Fruit fly (Drosophila melanogaster): Measurements from ENCODE around the gene CG15533.

The CG15533 gene

dm6 chr3R:30459066-30459935 is 30.7 kb downstream of the CG15533 start, which contains the start of the genes CG2224 and CDase:
Gene CG2224, minus strand, starts transcription at chr3R:30459300.
Gene CDase, plus strand, starts transcription at chr3R:30459521.
- TF ChIP-seq CG17801 (GFP tag; optimal IDR thresholded peaks at IDR 0.05; ENCODE audit: partially characterized antibody) = peak; percentile 30

DNA sequence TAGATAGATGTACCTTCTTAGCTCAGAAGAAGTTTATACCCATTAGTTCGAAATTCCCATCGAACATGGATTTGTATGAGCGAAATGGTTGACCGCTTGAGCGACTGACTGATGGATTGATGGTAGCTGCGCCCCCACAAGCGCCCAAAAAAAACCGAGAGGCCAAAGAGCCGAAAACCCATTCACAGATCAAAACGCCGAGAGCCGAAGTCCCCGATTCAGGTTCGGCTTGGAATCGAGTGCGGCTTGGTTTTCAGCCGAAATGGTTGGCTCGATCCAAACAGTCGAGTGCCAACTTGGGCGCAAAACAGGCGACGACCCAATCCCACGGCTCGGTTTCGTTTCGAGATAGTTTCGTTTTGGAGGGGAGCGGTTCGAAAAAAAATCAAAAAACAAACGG is 31.6 kb downstream of the CG15533 start:
- no peak for TF ChIP-seq CG17801 (GFP tag; optimal IDR thresholded peaks at IDR 0.05; ENCODE audit: partially characterized antibody)

- no peak for TF ChIP-seq CG17801 (GFP tag; optimal IDR thresholded peaks at IDR 0.05; ENCODE audit: partially characterized antibody)
These were observed 33.1 kb downstream of the CG15533 start for dm6 chr3R:30461608-30462243.

DNA sequence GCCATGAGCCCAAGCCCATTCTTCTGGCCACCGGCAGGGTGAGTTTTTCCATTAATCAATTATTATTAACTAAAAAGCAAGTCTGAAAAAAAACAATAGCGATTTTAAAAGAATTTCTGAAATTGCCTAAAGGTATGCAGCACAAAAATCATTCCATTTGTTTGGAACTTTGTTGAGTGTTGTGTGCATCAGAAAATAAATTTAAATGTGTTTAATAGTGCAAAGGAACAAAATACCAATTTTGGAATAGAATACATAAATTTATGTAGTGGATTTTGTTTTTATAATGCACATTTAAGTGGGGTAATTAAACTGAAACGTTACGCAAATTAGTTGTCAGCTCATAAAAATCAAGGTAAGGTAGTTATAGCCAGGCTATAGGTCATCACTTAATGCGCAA is 35.6 kb downstream of the CG15533 start:
- no peak for TF ChIP-seq CG17801 (GFP tag; optimal IDR thresholded peaks at IDR 0.05; ENCODE audit: partially characterized antibody)

DNA sequence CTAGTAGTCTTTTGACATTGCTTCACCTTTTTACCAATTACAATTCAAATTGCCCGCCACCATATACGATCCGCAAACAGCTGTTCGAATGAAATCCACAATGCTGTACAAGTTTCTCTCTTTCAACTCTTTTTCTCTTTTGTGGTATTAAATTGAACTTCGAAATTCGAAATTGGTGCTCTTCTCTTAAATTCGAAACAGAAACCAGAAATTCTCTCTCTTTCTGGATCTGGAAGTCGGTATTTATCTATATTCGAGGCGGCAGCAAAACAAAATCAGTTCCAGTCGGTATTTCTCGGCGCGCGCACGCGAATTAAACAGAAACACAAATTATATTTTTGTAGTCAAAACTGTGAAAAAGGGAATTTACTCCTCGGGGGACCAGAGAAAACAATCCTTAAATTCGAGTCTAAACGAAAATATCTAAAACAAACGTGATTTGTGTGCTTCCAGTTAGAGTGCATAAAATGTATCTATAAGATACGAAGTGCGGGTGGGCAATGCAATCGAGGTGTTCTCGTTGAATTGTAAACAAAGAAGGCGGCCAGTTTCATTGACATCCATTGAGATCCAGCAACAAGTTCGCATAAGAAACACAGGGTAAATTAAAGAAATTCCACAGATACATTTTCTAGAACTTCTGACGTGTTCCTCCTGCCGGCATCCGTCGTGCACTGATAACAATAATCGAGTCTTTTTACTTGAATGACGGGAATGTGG is 37.3 kb downstream of the CG15533 start, which contains the start of gene PH4alphaEFB:
PH4alphaEFB (plus strand) TSS at position 276 of the 720 bp plus-strand sequence.
- TF ChIP-seq CG17801 (GFP tag; optimal IDR thresholded peaks at IDR 0.05; ENCODE audit: partially characterized antibody) = peak; percentile 2

dm6 chr3R:30466515-30466914 is 37.9 kb downstream of the CG15533 start:
- no peak for TF ChIP-seq CG17801 (GFP tag; optimal IDR thresholded peaks at IDR 0.05; ENCODE audit: partially characterized antibody)

DNA sequence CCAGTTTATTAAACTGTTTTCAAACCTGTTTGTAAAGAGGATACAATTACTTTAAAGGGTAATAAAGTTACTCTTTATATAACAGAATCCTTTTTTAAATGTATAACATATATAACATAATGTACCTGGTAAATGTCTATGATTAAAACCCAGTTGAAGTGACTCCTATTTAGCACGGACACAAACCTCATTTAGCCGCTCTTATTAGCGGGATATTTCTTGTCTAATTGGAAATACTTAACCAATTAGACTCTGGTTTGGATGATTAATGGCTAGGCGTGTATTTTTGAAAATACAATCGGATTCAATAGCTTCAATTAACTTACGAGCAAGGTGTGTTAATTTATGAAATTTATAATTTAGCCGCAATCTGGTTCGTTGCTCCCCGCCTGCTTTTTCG is 38.4 kb downstream of the CG15533 start:
- TF ChIP-seq CG17801 (GFP tag; optimal IDR thresholded peaks at IDR 0.05; ENCODE audit: partially characterized antibody) = no peak

DNA sequence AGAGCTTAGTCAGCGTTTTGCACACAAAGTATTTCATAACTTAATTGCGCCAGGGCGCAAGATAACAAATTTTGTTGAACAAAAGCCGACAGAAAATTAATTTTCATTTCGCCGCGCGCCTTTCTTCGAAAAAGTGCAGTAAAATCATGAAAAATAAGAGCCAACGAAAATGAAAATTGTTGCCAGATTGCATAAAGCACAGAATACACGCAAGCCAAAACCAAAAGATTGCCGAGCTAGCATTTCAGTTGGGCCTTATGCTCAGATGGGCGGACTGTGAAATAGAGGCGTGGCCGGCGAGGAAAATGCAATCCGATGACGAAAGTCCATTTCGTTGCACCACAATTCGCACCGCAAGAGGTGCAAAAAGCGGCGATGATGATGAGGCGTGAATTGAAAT is 42.1 kb downstream of the CG15533 start:
- no peak for TF ChIP-seq CG17801 (GFP tag; optimal IDR thresholded peaks at IDR 0.05; ENCODE audit: partially characterized antibody)

DNA sequence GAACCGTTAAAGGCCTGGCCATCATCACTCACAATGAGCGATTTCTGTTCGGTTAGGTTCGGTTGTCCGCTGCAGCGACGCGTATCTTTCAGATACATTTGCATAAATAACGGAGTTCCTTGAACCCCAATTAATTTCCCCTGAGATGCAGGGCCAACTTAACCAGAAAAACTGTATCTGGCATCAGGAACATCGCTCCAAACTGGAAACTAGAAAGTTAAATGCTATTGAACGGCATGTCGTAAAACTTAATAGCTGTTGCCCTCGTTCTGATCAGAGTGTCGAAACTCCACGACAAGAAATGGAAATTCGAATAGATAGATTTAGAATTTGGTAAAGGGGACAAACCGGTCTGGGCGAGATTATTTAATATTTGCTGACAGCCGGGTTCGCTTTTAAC is 43.7 kb downstream of the CG15533 start:
- TF ChIP-seq CG17801 (GFP tag; optimal IDR thresholded peaks at IDR 0.05; ENCODE audit: partially characterized antibody) = no peak

- TF ChIP-seq CG17801 (GFP tag; optimal IDR thresholded peaks at IDR 0.05; ENCODE audit: partially characterized antibody) = no peak
These were observed 46.1 kb downstream of the CG15533 start for dm6 chr3R:30474667-30475213.

DNA sequence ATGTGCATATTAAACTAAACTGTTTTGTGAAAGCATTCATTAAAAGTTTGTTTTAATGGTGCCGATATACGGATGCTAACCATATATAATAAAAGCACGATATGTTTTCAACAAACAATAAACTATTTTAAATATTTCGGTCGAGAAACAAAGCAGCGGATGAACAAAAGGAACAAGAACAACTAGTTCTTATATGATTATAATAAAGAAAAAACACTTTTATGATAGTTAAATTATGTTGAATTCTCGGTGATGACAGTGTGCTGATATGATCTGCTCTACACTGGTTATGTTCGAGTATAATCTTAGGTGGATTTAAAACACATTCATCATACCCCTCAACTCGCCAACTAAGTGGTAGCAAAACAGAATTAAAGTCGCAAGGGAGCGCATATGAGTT is 47.3 kb downstream of the CG15533 start:
- TF ChIP-seq CG17801 (GFP tag; optimal IDR thresholded peaks at IDR 0.05; ENCODE audit: partially characterized antibody) = no peak

DNA sequence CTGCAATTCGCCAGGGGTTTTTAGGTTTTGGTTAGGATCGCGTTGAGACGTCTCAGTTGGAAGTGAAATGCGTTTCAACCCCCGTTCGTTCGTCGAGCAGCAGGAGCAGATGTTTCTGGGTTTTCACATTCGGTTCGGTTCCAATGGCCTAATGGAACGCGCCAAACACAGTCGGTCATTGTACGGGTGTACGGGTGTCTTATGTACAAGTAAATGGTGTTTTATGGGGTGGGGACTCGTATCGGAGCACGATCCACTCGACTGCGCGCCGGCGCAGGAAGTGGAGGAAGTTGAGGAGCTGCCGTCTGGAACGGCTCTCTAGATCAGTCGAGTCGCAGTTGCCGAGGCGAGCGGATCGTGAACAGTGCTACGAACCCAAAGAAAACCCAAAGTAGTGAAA is 47.7 kb downstream of the CG15533 start, which contains the start of gene spdo:
spdo (plus strand) TSS at position 318 of the 400 bp plus-strand sequence.
- no peak for TF ChIP-seq CG17801 (GFP tag; optimal IDR thresholded peaks at IDR 0.05; ENCODE audit: partially characterized antibody)

Data from ovary, adult (tissue).